Fruit fly (Drosophila melanogaster): ENCODE measurements around the gene Gyc32E.

DNA sequence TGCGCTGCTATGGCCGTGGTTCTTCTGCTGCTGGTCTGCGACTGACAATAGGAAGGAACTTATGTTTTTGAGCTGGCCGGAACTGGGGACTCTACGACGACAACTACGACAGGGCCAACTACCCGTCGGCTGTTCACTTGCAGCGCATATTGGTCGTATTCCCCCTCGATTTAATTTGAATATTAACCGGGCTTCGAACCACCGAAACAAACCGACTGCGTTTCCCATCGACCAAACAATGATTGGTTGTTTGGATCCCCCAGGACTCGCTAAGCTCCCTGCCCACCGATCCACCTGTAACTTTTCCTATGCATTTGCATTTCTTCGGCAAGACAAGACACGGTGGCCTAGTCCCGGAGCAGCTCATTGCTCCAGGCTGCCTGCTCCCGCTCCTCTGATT, 27.3 kb downstream of the Gyc32E start, which contains the start of gene Dnaaf4:
- no peak for TF ChIP-seq Blimp-1 (GFP tag; optimal IDR thresholded peaks at IDR 0.05)
- TF ChIP-seq fd59A (GFP tag; optimal IDR thresholded peaks at IDR 0.05) = no peak
- TF ChIP-seq CG6808 (GFP tag; optimal IDR thresholded peaks at IDR 0.05) = no peak
- no peak for TF ChIP-seq svp (GFP tag)
- TF ChIP-seq Smox (GFP tag; optimal IDR thresholded peaks at IDR 0.05) = no peak
- no peak for TF ChIP-seq CG6854 (GFP tag; optimal IDR thresholded peaks at IDR 0.05)
- no peak for TF ChIP-seq salr (GFP tag; optimal IDR thresholded peaks at IDR 0.05)
- TF ChIP-seq CG7368 (GFP tag; optimal IDR thresholded peaks at IDR 0.05) = no peak
- TF ChIP-seq OdsH (GFP tag; optimal IDR thresholded peaks at IDR 0.05) = no peak

Data from whole organism, prepupa.